Fruit fly (Drosophila melanogaster): ENCODE results near the gene CG34428.

CG34428 gene

dm6 chr3L:13032085-13032914 lies 29.3 kb upstream of the CG34428 start (continued):
- TF ChIP-seq CG12071 (GFP tag; optimal IDR thresholded peaks at IDR 0.05) (no peak), CG12391 (tag; optimal IDR thresholded peaks at IDR 0.05) (peak; percentile 53), sd (tag; optimal IDR thresholded peaks at IDR 0.05) (peak; percentile 22), C15 (GFP tag; IDR thresholded peaks at IDR 0.05) (no peak), al (GFP tag; IDR thresholded peaks at IDR 0.05) (no peak), phol (tag; optimal IDR thresholded peaks at IDR 0.05) (peak; percentile 37), wor (GFP tag; IDR thresholded peaks at IDR 0.05) (no peak), CG16815 (GFP tag; optimal IDR thresholded peaks at IDR 0.05) (no peak), stwl (tag; optimal IDR thresholded peaks at IDR 0.05) (peak; percentile 42), CG10543 (GFP tag; optimal IDR thresholded peaks at IDR 0.05) (no peak)

- TF ChIP-seq CG4282 (GFP tag; optimal IDR thresholded peaks at IDR 0.05) (no peak), CG14860 (GFP tag; IDR thresholded peaks at IDR 0.05; ENCODE audit: partially characterized antibody) (no peak), D19B (GFP tag; optimal IDR thresholded peaks at IDR 0.05) (no peak), sens (GFP tag) (no peak), CG2712 (tag; optimal IDR thresholded peaks at IDR 0.05) (no peak), Pdp1 (GFP tag; optimal IDR thresholded peaks at IDR 0.05) (peak in 1 of 2 experiments; percentile 62), fru (optimal IDR thresholded peaks at IDR 0.05) (no peak), E2f1 (GFP tag; IDR thresholded peaks at IDR 0.05) (no peak), CG8944 (GFP tag; optimal IDR thresholded peaks at IDR 0.05) (no peak), CG4360 (GFP tag; IDR thresholded peaks at IDR 0.05) (peak; percentile 58), NK7.1 (GFP tag; optimal IDR thresholded peaks at IDR 0.05) (no peak), CG31224 (GFP tag; IDR thresholded peaks at IDR 0.05) (no peak), lola (GFP tag; optimal IDR thresholded peaks at IDR 0.05) (peak in 1 of 3 experiments; percentile 49), HLH3B (GFP tag; IDR thresholded peaks at IDR 0.05) (no peak), esg (GFP tag; conservative IDR thresholded peaks at IDR 0.05) (no peak)
Measured at dm6 chr3L:13032915-13033282, 28.7 kb upstream of the CG34428 start.

- TF ChIP-seq Xrp1 (GFP tag; IDR thresholded peaks at IDR 0.05) (peak; percentile 22; the same call in 1 of the 2 replicates), Ets65A (GFP tag) (peak; percentile 4), CG10979 (tag; optimal IDR thresholded peaks at IDR 0.05) (peak; percentile 39), Blimp-1 (GFP tag; optimal IDR thresholded peaks at IDR 0.05) (peak; percentile 89), kni (GFP tag; optimal IDR thresholded peaks at IDR 0.05) (peak; percentile 24), ken (GFP tag; IDR thresholded peaks at IDR 0.05) (0 out of 3 replicates have a peak, but pooled peaks have one; percentile 8), phol (tag; optimal IDR thresholded peaks at IDR 0.05) (peak; percentile 10), CG14860 (GFP tag; IDR thresholded peaks at IDR 0.05; ENCODE audit: partially characterized antibody) (0 out of 3 replicates have a peak, but pooled peaks have one; percentile 43), dmrt11E (tag; optimal IDR thresholded peaks at IDR 0.05) (peak; percentile 4), CG6791 (GFP tag; IDR thresholded peaks at IDR 0.05; ENCODE audit: partially characterized antibody) (0 out of 3 replicates have a peak, but pooled peaks have one; percentile 24), CG12104 (GFP tag; optimal IDR thresholded peaks at IDR 0.05) (no peak), tna (GFP tag; IDR thresholded peaks at IDR 0.05; ENCODE audit: partially characterized antibody) (no peak), ci (GFP tag; IDR thresholded peaks at IDR 0.05) (0 out of 3 replicates have a peak, but pooled peaks have one; percentile 15), CG9932 (GFP tag; IDR thresholded peaks at IDR 0.05) (no peak), eve (GFP tag; optimal IDR thresholded peaks at IDR 0.05) (no peak), sens (GFP tag) (peak; percentile 73), CG15696 (tag; optimal IDR thresholded peaks at IDR 0.05) (peak; percentile 23), CG18764 (GFP tag; optimal IDR thresholded peaks at IDR 0.05) (peak; percentile 66), C15 (GFP tag; IDR thresholded peaks at IDR 0.05) (0 out of 3 replicates have a peak, but pooled peaks have one; percentile 38), p53 (GFP tag; optimal IDR thresholded peaks at IDR 0.05) (no peak), Opbp (GFP tag; IDR thresholded peaks at IDR 0.05; ENCODE audit: partially characterized antibody) (peak; percentile 28; the same call in 1 of the 3 replicates)
Measured at dm6 chr3L:13033361-13033760, 28.2 kb upstream of the CG34428 start.

Data from whole organism, embryonic.